Fruit fly (Drosophila melanogaster) whole organism, adult: Measurements from ENCODE around the gene CG42822.

Experiments
- CG11617 ChIP-seq: fragments of 200-800 bp; sonication (Bioruptor generic); optimal IDR thresholded peaks from 2 replicates; lab custom pipeline; 2017; ENCODE audit warnings: mild to moderate bottlenecking, missing biosample characterization, missing genetic modification reagents, missing genetic modification characterization
- CG12768 ChIP-seq: fragments of 200-800 bp; sonication (Bioruptor generic); optimal IDR thresholded peaks from 2 replicates; lab custom pipeline; 2017; ENCODE audit warnings: missing biosample characterization, missing genetic modification characterization, mild to moderate bottlenecking, moderate library complexity, missing genetic modification reagents
- CG14711 ChIP-seq: fragments of 200-800 bp; sonication (Bioruptor generic); optimal IDR thresholded peaks from 2 replicates; lab custom pipeline; 2018; ENCODE audit warnings: missing biosample characterization, mild to moderate bottlenecking, missing genetic modification characterization, moderate library complexity
- CG1620 ChIP-seq: fragments of 200-800 bp; sonication (Bioruptor generic); optimal IDR thresholded peaks from 2 replicates; lab custom pipeline; 2016; ENCODE audit warnings: missing biosample characterization, missing genetic modification characterization
- CG33017 ChIP-seq: fragments of 200-800 bp; sonication (Bioruptor generic); optimal IDR thresholded peaks from 2 replicates; lab custom pipeline; 2018; ENCODE audit warnings: missing biosample characterization, mild to moderate bottlenecking, missing genetic modification characterization, moderate library complexity
- CG5204 ChIP-seq: fragments of 200-800 bp; sonication (Bioruptor generic); optimal IDR thresholded peaks from 2 replicates; lab custom pipeline; 2016; ENCODE audit warnings: missing biosample characterization, missing genetic modification characterization
- CG7045 ChIP-seq: fragments of 200-800 bp; sonication (Bioruptor generic); optimal IDR thresholded peaks from 2 replicates; lab custom pipeline; 2017; ENCODE audit warnings: missing biosample characterization, mild to moderate bottlenecking, missing genetic modification characterization
- CG7101 ChIP-seq: fragments of 200-800 bp; sonication (Bioruptor generic); optimal IDR thresholded peaks from 2 replicates; lab custom pipeline; 2018; ENCODE audit warnings: missing biosample characterization, mild to moderate bottlenecking, missing genetic modification characterization, moderate library complexity
- Clk ChIP-seq: fragments of 200-800 bp; sonication (Bioruptor generic); optimal IDR thresholded peaks from 2 replicates; lab custom pipeline; 2017; ENCODE audit warnings: missing biosample characterization, missing genetic modification characterization
- Crg-1 ChIP-seq: fragments of 200-800 bp; sonication (Bioruptor generic); optimal IDR thresholded peaks from 2 replicates; lab custom pipeline; 2016; ENCODE audit warnings: missing biosample characterization, missing genetic modification characterization
- Hr96 ChIP-seq: fragments of 200-800 bp; sonication (Bioruptor generic); optimal IDR thresholded peaks from 2 replicates; lab custom pipeline; 2016; ENCODE audit warnings: missing biosample characterization, missing genetic modification characterization
- Mnt ChIP-seq: fragments of 200-800 bp; sonication (Bioruptor generic); optimal IDR thresholded peaks from 2 replicates; lab custom pipeline; 2016; ENCODE audit warnings: missing biosample characterization, mild to moderate bottlenecking, missing genetic modification characterization
- bab1 ChIP-seq: fragments of 200-800 bp; sonication (Bioruptor generic); optimal IDR thresholded peaks from 3 replicates; lab custom pipeline; 2019; ENCODE audit warnings: missing biosample characterization, mild to moderate bottlenecking, missing genetic modification characterization, moderate library complexity
- cic ChIP-seq: fragments of 200-800 bp; sonication (Bioruptor generic); optimal IDR thresholded peaks from 2 replicates; lab custom pipeline; 2017; ENCODE audit warnings: missing biosample characterization, mild to moderate bottlenecking, missing genetic modification characterization, moderate library complexity
- cnc ChIP-seq, 2 experiments: fragments of >200 bp; optimal IDR thresholded peaks; 2 replicates each; lab custom pipeline; 2017
- kay ChIP-seq: fragments of 200-800 bp; sonication (Bioruptor generic); peaks from one replicate; lab custom pipeline; 2016; ENCODE audit warnings: missing biosample characterization, missing genetic modification characterization, borderline replicate concordance
- ovo ChIP-seq: fragments of 200-800 bp; sonication (Bioruptor generic); optimal IDR thresholded peaks from 2 replicates; lab custom pipeline; 2016; ENCODE audit warnings: missing biosample characterization, missing genetic modification characterization
- pad ChIP-seq: fragments of 200-800 bp; sonication (Bioruptor generic); optimal IDR thresholded peaks from 3 replicates; lab custom pipeline; 2017; ENCODE audit warnings: missing biosample characterization, missing genetic modification characterization, mild to moderate bottlenecking, moderate library complexity, missing genetic modification reagents
- tj ChIP-seq: fragments of 200-800 bp; sonication (Bioruptor generic); optimal IDR thresholded peaks from 3 replicates; lab custom pipeline; 2017; ENCODE audit warnings: missing biosample characterization, mild to moderate bottlenecking, missing genetic modification characterization, moderate library complexity
- toe ChIP-seq: fragments of 200-800 bp; sonication (Bioruptor generic); optimal IDR thresholded peaks from 2 replicates; lab custom pipeline; 2016; ENCODE audit warnings: missing biosample characterization, missing genetic modification characterization

The CG42822 gene

DNA sequence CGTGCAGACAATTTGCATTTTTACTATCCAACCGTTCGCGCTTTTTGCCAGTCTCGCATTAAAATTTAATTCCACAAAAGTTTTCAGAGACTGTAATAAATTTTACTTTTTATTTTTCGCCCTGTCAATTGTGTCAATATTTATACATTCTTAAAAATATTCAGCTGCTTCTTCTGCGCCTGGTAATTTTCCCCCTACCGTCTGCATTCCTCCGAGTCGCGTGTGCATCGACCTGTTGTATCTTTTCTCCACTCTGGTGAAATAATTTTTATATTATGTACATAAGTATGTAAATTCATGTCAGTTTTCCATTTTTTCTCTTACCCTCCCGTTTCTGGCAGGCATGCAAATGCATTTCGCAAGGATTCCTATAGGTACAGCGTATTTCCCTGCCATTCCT is 10.5 kb upstream of the CG42822 start, which contains the start of gene CG34279:
TSS of gene CG34279 (minus strand) at position 101 of the 400 bp plus-strand sequence.
- TF ChIP-seq Crg-1 (no peak), cnc (optimal IDR thresholded peaks at IDR 0.05; lab: Kevin White, UChicago) (no peak), CG1620 (GFP tag; lab: Kevin White, UChicago) (no peak), Hr96 (no peak)

dm6 chr3R:17403618-17404017 is 10.1 kb upstream of the CG42822 start, which contains the start of gene CG34280:
Gene CG34280 (minus strand): TSS chr3R:17403718.
- peak; percentile 58 for TF ChIP-seq kay
- no peak for TF ChIP-seq pad

dm6 chr3R:17404155-17404554 is 9.5 kb upstream of the CG42822 start:
- no peak for TF ChIP-seq CG1620 (GFP tag; lab: Kevin White, UChicago)
- TF ChIP-seq ovo (GFP tag; lab: Kevin White, UChicago): no peak
- no peak for TF ChIP-seq CG7045 (GFP tag; lab: Kevin White, UChicago)
- TF ChIP-seq cic (GFP tag; lab: Kevin White, UChicago): no peak

DNA sequence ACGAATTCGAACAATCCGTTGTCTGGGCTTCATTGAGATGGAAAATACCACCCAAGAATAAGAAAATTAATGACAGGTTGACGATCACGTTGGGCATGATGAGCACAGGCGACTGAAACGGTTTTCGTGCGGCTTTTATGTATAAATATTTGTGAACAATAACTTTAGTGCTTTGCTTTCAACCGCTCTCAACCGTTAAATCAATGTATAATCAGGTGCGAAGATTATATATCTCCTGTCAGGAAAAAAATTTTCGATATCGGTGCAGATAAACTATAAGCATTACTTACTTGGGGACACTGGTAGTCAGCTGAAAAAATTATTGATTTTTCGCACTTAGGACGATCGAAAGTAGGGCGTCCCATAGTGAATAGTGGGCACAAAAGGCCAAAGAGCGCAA is 8.7 kb upstream of the CG42822 start, which contains the start of gene CG42823:
TSS of gene CG42823 (minus strand) at position 101 of the 400 bp plus-strand sequence.
- TF ChIP-seq cic (GFP tag; lab: Kevin White, UChicago): no peak
- TF ChIP-seq tj: no peak

- TF ChIP-seq cic (GFP tag; lab: Kevin White, UChicago): no peak
- no peak for TF ChIP-seq CG12768 (GFP tag; lab: Kevin White, UChicago)
- no peak for TF ChIP-seq CG7045 (GFP tag; lab: Kevin White, UChicago)
- no peak for TF ChIP-seq ovo (GFP tag; lab: Kevin White, UChicago)
- TF ChIP-seq CG7101 (tag; lab: Kevin White, UChicago): no peak
- no peak for TF ChIP-seq CG14711
- no peak for TF ChIP-seq Mnt (GFP tag; lab: Kevin White, UChicago)
- TF ChIP-seq pad: no peak
- no peak for TF ChIP-seq CG11617 (GFP tag; lab: Kevin White, UChicago)
- TF ChIP-seq Clk (GFP tag; lab: Kevin White, UChicago): no peak
- TF ChIP-seq CG5204: no peak
- TF ChIP-seq toe: no peak
- TF ChIP-seq kay: no peak
- no peak for TF ChIP-seq cnc (optimal IDR thresholded peaks at IDR 0.05; lab: Kevin White, UChicago)
- no peak for TF ChIP-seq bab1 (GFP tag; lab: Kevin White, UChicago)
- TF ChIP-seq Crg-1: no peak
- TF ChIP-seq Hr96: no peak
- no peak for TF ChIP-seq CG33017 (tag; lab: Kevin White, UChicago)
- TF ChIP-seq tj: no peak
- no peak for TF ChIP-seq CG1620 (GFP tag; lab: Kevin White, UChicago)
Measured at dm6 chr3R:17406411-17406810, 7.3 kb upstream of the CG42822 start, which contains the start of the genes CG42824 and CG42798. Gene CG42824 (minus strand): TSS chr3R:17406511. Gene CG42798 (plus strand): TSS chr3R:17406678.

DNA sequence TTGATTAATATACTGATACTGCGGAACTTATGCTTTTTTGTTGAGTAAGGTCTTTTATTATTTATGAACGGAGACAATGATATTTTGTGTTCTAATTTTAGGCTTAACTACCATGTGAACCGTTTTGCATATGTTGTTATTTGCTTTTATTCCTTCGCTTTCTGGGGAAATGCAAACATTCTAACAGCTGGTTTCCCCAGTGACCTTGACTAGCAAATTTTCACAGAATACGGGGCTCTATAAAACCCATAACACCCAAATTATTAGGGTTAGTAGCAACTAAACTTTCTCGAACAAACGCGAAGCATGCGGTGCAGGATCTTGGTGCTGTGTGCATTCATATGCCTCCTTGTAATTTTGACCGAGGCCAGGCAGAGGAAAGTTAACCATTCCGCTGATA is 6.1 kb upstream of the CG42822 start, which contains the start of gene CG17283:
TSS of gene CG17283 (plus strand) at position 301 of the 400 bp plus-strand sequence.
- TF ChIP-seq kay (no peak), ovo (GFP tag; lab: Kevin White, UChicago) (no peak), Mnt (GFP tag; lab: Kevin White, UChicago) (no peak), CG33017 (tag; lab: Kevin White, UChicago) (no peak), CG11617 (GFP tag; lab: Kevin White, UChicago) (no peak), CG12768 (GFP tag; lab: Kevin White, UChicago) (no peak), CG5204 (no peak), cnc (optimal IDR thresholded peaks at IDR 0.05; lab: Kevin White, UChicago) (no peak), toe (no peak), bab1 (GFP tag; lab: Kevin White, UChicago) (no peak), tj (no peak), CG7045 (GFP tag; lab: Kevin White, UChicago) (no peak), cic (GFP tag; lab: Kevin White, UChicago) (no peak), Hr96 (no peak), CG7101 (tag; lab: Kevin White, UChicago) (no peak)

DNA sequence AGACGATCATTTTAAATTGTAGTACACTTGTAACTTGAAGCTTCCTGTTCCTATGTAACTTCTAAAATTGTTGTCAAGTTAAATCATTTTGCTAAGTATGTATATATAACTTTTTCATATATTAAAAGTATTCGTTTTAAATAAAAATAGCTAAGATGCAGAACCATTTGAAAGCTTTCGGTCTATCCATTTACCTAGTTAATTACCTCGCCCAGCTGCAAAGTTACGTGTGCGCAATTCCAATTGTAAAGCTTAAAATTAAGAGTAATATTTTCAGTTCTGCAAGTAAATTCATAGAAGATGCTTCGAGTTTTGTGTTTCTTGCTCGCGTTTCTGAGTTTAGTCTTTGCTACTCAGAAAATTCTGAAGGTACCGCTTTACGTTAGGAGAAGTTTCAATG is 4.4 kb upstream of the CG42822 start, which contains the start of gene CG5860:
TSS of gene CG5860 (plus strand) at position 301 of the 400 bp plus-strand sequence.
- TF ChIP-seq CG12768 (GFP tag; lab: Kevin White, UChicago): no peak
- TF ChIP-seq pad: no peak
- TF ChIP-seq CG33017 (tag; lab: Kevin White, UChicago): no peak
- TF ChIP-seq CG5204: no peak
- TF ChIP-seq bab1 (GFP tag; lab: Kevin White, UChicago): no peak
- TF ChIP-seq Mnt (GFP tag; lab: Kevin White, UChicago): no peak
- TF ChIP-seq Crg-1: no peak
- no peak for TF ChIP-seq cnc (optimal IDR thresholded peaks at IDR 0.05; lab: Kevin White, UChicago)

DNA sequence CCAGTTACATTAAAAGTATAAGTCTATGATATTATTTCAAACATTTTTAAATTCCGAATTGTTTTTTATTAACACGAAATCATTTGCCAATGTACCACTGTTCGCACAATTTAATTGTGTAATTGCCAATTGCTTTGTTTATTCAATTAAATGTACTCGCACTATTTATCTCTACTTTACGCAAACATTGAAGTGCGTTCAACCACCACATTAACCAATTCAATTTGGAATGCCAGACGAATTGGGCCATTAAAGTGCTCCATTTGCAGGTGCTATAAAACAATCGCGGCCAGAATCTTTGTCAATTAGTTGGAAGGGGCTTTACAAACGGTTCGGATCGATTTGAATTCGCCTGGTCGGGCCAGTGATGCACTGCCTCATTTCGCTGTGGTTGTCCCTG is 2.9 kb upstream of the CG42822 start, which contains the start of gene CG5863:
TSS of gene CG5863 (plus strand) at position 301 of the 400 bp plus-strand sequence.
- TF ChIP-seq pad (no peak), cic (GFP tag; lab: Kevin White, UChicago) (no peak), tj (no peak), CG11617 (GFP tag; lab: Kevin White, UChicago) (no peak), CG5204 (no peak), cnc (optimal IDR thresholded peaks at IDR 0.05; lab: Kevin White, UChicago) (no peak), Mnt (GFP tag; lab: Kevin White, UChicago) (no peak), Crg-1 (no peak), CG1620 (GFP tag; lab: Kevin White, UChicago) (no peak), CG12768 (GFP tag; lab: Kevin White, UChicago) (no peak), CG33017 (tag; lab: Kevin White, UChicago) (no peak), kay (no peak), CG7045 (GFP tag; lab: Kevin White, UChicago) (no peak), CG7101 (tag; lab: Kevin White, UChicago) (no peak), bab1 (GFP tag; lab: Kevin White, UChicago) (no peak), Clk (GFP tag; lab: Kevin White, UChicago) (no peak), CG14711 (no peak), ovo (GFP tag; lab: Kevin White, UChicago) (no peak)
